Worm (Caenorhabditis elegans) whole organism, L3 larva: Measurements from ENCODE around the gene srx-21.

Source experiments
- ama-1 ChIP-seq: fragments of 150-350 bp; optimal IDR thresholded peaks from 2 replicates; lab custom pipeline; 2018
- ceh-82 ChIP-seq: fragments of 150-350 bp; optimal IDR thresholded peaks from 2 replicates; lab custom pipeline; 2014; ENCODE audit warnings: missing biosample characterization, missing genetic modification characterization
- elt-2 ChIP-seq: sonication (generic microtip); optimal IDR thresholded peaks from 2 replicates; lab custom pipeline; 2016; ENCODE audit warnings: missing genetic modification reagents, mild to moderate bottlenecking, missing genetic modification characterization, missing compliant biosample characterization
- jun-1 ChIP-seq: fragments of 150-350 bp; optimal IDR thresholded peaks from 2 replicates; lab custom pipeline; 2014; ENCODE audit warnings: missing biosample characterization, missing genetic modification reagents, missing genetic modification characterization
- nhr-11 ChIP-seq: fragments of 150-350 bp; optimal IDR thresholded peaks from 2 replicates; lab custom pipeline; 2014; ENCODE audit warnings: missing biosample characterization, missing genetic modification characterization
- nhr-237 ChIP-seq: fragments of 150-350 bp; optimal IDR thresholded peaks from 2 replicates; lab custom pipeline; 2014; ENCODE audit warnings: missing biosample characterization, missing genetic modification characterization
- pha-4 ChIP-seq: fragments of 150-350 bp; optimal IDR thresholded peaks from 2 replicates; lab custom pipeline; 2014; ENCODE audit warnings: missing biosample characterization, missing genetic modification reagents, missing genetic modification characterization
- pqm-1 ChIP-seq: fragments of 150-350 bp; optimal IDR thresholded peaks from 2 replicates; lab custom pipeline; 2017; ENCODE audit warnings: missing biosample characterization, missing genetic modification characterization, inconsistent platforms
- skn-1 ChIP-seq: fragments of 150-350 bp; optimal IDR thresholded peaks from 2 replicates; lab custom pipeline; 2014; ENCODE audit warnings: missing biosample characterization, missing genetic modification characterization
- snpc-4 ChIP-seq: fragments of 150-350 bp; optimal IDR thresholded peaks from 2 replicates; lab custom pipeline; 2014; ENCODE audit warnings: missing biosample characterization, missing genetic modification characterization

ce11 chrV:699051-699450 is 22.2 kb downstream of the srx-21 start:
- TF ChIP-seq pqm-1 (tag; lab: Kevin White, UChicago) (no peak), elt-2 (tag; lab: Kevin White, UChicago) (no peak), skn-1 (tag; lab: Kevin White, UChicago) (no peak), nhr-11 (tag; lab: Kevin White, UChicago) (no peak), ama-1 (lab: Kevin White, UChicago) (no peak), ceh-82 (tag; lab: Kevin White, UChicago) (no peak), nhr-237 (tag; lab: Kevin White, UChicago) (no peak), snpc-4 (tag; lab: Kevin White, UChicago) (no peak), pha-4 (tag; lab: Kevin White, UChicago) (no peak), jun-1 (tag; lab: Kevin White, UChicago) (no peak)
